Fruit fly (Drosophila melanogaster): ENCODE data around the gene CG43246.

CG43246 gene

DNA sequence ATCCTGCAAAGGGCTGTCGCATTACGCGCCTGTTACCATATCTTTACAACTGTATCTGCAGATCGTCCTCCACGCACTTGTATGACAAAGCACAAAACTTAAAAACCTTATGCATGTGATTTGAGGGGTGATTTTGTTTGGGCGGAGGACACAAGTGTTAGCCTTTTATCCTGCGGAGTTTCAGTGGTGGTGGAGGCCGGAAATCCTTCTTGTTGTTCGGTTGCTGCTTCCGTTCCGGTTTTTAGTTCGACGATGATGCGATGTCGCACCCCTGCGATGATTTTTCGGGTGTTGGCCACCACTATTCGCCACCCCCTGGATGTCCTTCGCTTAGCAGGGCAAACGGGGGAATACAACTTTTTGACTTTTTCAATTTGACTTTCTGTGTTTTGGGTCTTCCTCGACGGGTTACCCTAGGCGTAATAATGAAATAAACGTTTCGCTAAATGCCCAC lies 28.7 kb downstream of the CG43246 start:
- no peak for TF ChIP-seq dl (GFP tag; optimal IDR thresholded peaks at IDR 0.05; ENCODE audit: insufficient read depth in 1 of 2, partially characterized antibody in 2 of 2)
- TF ChIP-seq Jra (GFP tag; optimal IDR thresholded peaks at IDR 0.05) = no peak
- TF ChIP-seq sv (GFP tag; optimal IDR thresholded peaks at IDR 0.05) = no peak
- no peak for TF ChIP-seq lola (GFP tag; optimal IDR thresholded peaks at IDR 0.05)
- no peak for TF ChIP-seq foxo (GFP tag; optimal IDR thresholded peaks at IDR 0.05)
- TF ChIP-seq ey (GFP tag; optimal IDR thresholded peaks at IDR 0.05) = no peak
- no peak for TF ChIP-seq Vsx2 (GFP tag; optimal IDR thresholded peaks at IDR 0.05; ENCODE audit: partially characterized antibody)
- TF ChIP-seq fru (GFP tag; optimal IDR thresholded peaks at IDR 0.05) = no peak
- TF ChIP-seq jim (GFP tag; optimal IDR thresholded peaks at IDR 0.05) = no peak
- no peak for TF ChIP-seq Abd-B (GFP tag; optimal IDR thresholded peaks at IDR 0.05)

DNA sequence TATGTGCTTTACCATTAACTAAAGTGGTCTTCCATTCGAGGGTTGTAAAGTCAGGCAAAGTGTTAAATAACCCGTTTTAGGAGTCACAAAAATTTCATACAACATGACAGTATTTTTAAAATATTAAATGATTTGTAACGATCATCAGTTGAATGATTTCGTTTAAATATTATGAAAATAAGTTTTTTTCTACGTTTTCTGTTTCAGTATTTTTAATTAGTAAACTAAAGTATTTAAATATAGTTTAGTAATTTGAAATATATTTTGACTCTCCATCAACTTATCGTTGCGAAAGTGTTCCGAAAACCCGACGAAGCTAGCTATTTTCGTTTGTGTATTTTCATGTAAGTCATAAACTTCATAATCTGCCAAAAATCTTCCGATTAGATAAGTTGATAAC lies 30.7 kb downstream of the CG43246 start, which contains the start of gene CG42758:
Gene CG42758, plus strand, starts transcription at position 301 of the 400 bp plus-strand sequence.
- no peak for TF ChIP-seq HLH106 (tag; optimal IDR thresholded peaks at IDR 0.05)
- no peak for TF ChIP-seq Hr83 (GFP tag; optimal IDR thresholded peaks at IDR 0.05; ENCODE audit: poor library complexity, severe bottlenecking)
- TF ChIP-seq Hnf4 (GFP tag; optimal IDR thresholded peaks at IDR 0.05) = no peak
- TF ChIP-seq fru (GFP tag; optimal IDR thresholded peaks at IDR 0.05) = no peak
- no peak for TF ChIP-seq h (GFP tag; optimal IDR thresholded peaks at IDR 0.05)
- TF ChIP-seq Abd-B (GFP tag; optimal IDR thresholded peaks at IDR 0.05) = no peak
- TF ChIP-seq Hr78 (GFP tag; optimal IDR thresholded peaks at IDR 0.05) = no peak
- TF ChIP-seq Vsx2 (GFP tag; optimal IDR thresholded peaks at IDR 0.05; ENCODE audit: partially characterized antibody) = no peak
- TF ChIP-seq Myc (optimal IDR thresholded peaks at IDR 0.05) = no peak
- no peak for TF ChIP-seq pan (optimal IDR thresholded peaks at IDR 0.05)
- no peak for TF ChIP-seq Mio (GFP tag; optimal IDR thresholded peaks at IDR 0.05)
- no peak for TF ChIP-seq N (GFP tag; optimal IDR thresholded peaks at IDR 0.05)
- no peak for TF ChIP-seq CrebA (GFP tag; optimal IDR thresholded peaks at IDR 0.05; ENCODE audit: borderline replicate concordance)
- TF ChIP-seq dl (GFP tag; optimal IDR thresholded peaks at IDR 0.05; ENCODE audit: insufficient read depth in 1 of 2, partially characterized antibody in 2 of 2) = no peak
- TF ChIP-seq tai (GFP tag; optimal IDR thresholded peaks at IDR 0.05) = no peak

DNA sequence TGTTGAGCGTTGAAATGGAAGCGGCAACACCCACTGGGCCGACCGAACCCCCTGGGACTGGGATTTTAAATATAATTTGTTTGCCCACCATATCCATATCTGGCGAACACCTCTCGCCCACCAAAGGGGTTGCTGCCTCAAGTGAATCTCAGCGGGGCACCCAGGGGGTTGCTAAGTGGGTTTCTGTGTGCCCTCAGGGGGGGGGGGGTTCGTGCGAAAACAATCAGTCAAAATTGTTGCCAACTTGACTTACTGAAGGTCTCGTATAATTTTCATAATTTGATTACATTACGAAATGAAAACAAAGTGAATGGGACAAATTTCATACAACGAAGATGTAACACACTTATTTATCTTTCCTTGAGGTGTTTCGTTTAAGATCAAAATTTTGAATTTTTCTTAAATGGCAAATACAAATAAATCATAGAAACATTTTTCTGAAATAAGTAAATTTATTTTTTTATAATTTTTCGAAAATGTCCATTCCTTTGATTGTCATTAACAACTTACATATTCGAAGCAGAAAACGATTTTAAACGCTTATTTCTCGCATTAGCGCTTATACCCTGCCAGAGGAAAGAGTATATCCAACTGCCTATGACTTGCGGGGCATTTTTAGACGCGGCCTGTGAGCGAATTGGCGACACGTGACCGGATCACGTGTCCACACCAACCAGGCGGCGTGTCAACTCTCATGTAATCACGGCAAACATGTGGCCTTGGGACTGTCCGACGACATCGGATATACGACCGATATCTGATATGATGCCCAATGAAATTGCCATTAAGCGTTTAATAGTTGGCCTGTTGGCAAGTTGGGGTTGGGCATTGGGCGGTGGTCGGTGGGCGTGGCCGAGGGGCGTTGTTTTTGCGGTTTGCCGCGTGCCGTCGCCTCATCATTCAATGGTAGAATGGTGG lies 33.4 kb downstream of the CG43246 start:
- peak; percentile 71 for TF ChIP-seq Dfd (GFP tag; optimal IDR thresholded peaks at IDR 0.05)
- no peak for TF ChIP-seq Rel (GFP tag; optimal IDR thresholded peaks at IDR 0.05)
- no peak for TF ChIP-seq Rel (tag; optimal IDR thresholded peaks at IDR 0.05)

DNA sequence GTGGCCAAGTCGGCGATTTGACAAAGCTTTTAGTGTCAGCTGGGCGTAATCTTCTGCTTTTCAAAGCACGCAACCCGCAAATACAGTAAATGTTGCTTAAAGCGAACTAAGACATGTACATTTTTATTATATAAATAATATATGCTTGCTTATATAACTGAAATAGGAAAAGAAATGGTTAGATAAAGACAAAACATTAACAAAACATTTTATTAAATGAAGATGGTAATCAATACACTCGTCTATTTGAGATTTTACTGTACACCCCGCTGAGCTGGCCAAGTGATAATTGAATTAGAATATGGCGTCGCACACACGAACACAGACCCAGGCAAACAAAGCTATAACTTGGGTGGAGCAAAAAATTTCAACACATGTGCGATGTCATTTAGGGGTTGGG lies 38.2 kb downstream of the CG43246 start:
- TF ChIP-seq Sp1 (GFP tag; optimal IDR thresholded peaks at IDR 0.05) (no peak), OdsH (GFP tag; optimal IDR thresholded peaks at IDR 0.05) (no peak), fru (GFP tag; optimal IDR thresholded peaks at IDR 0.05) (no peak), tai (GFP tag; optimal IDR thresholded peaks at IDR 0.05) (no peak), rgr (GFP tag; optimal IDR thresholded peaks at IDR 0.05) (no peak), Myc (optimal IDR thresholded peaks at IDR 0.05) (no peak), Hr83 (GFP tag; optimal IDR thresholded peaks at IDR 0.05; ENCODE audit: poor library complexity, severe bottlenecking) (no peak)

DNA sequence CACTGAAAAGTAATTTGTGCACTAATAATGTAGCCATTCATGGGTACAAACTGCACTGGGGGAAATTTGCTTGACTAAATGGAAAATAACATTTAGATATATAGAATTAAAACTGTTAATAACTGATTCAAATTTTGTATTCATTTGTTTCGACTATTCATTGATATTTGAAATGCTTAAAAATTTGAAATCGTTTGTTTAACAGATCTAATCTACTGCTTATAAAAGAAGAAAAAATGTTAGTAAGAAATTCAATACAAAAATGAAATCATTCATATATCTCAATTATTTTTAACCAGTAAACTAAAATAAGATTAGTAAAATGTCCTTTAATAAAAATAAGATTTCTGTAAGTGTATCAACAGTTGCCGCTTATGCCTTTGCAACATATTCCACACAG lies 39.5 kb downstream of the CG43246 start:
- no peak for TF ChIP-seq tai (GFP tag; optimal IDR thresholded peaks at IDR 0.05)
- TF ChIP-seq GATAd (GFP tag; optimal IDR thresholded peaks at IDR 0.05) = no peak
- TF ChIP-seq dl (GFP tag; optimal IDR thresholded peaks at IDR 0.05; ENCODE audit: insufficient read depth in 1 of 2, partially characterized antibody in 2 of 2) = no peak
- no peak for TF ChIP-seq h (GFP tag; optimal IDR thresholded peaks at IDR 0.05)
- no peak for TF ChIP-seq CrebA (GFP tag; optimal IDR thresholded peaks at IDR 0.05; ENCODE audit: borderline replicate concordance)
- TF ChIP-seq dsf (GFP tag; optimal IDR thresholded peaks at IDR 0.05; ENCODE audit: borderline replicate concordance) = no peak
- no peak for TF ChIP-seq br (GFP tag; optimal IDR thresholded peaks at IDR 0.05)
- no peak for TF ChIP-seq rgr (GFP tag; optimal IDR thresholded peaks at IDR 0.05)
- TF ChIP-seq Rel (GFP tag; optimal IDR thresholded peaks at IDR 0.05) = no peak
- no peak for TF ChIP-seq Rel (tag; optimal IDR thresholded peaks at IDR 0.05)
- TF ChIP-seq dmrt93B (GFP tag; optimal IDR thresholded peaks at IDR 0.05) = no peak
- TF ChIP-seq pan (optimal IDR thresholded peaks at IDR 0.05) = no peak
- TF ChIP-seq Abd-B (GFP tag; optimal IDR thresholded peaks at IDR 0.05) = no peak
- no peak for TF ChIP-seq N (GFP tag; optimal IDR thresholded peaks at IDR 0.05)
- TF ChIP-seq Jra (GFP tag; optimal IDR thresholded peaks at IDR 0.05) = no peak
- TF ChIP-seq Myc (optimal IDR thresholded peaks at IDR 0.05) = no peak
- TF ChIP-seq ey (GFP tag; optimal IDR thresholded peaks at IDR 0.05) = no peak
- no peak for TF ChIP-seq Dfd (GFP tag; optimal IDR thresholded peaks at IDR 0.05)

Data from whole organism, wandering third instar larva.